Worm (Caenorhabditis elegans) whole organism, early embryonic: Measurements from ENCODE around the gene T02H6.4.

Source experiments
- ama-1 ChIP-seq: fragments of 150-350 bp; optimal IDR thresholded peaks from 2 replicates; lab custom pipeline; 2014
- hmbx-1 ChIP-seq: sonication (generic microtip); optimal IDR thresholded peaks from 2 replicates; lab custom pipeline; 2016; ENCODE audit warnings: mild to moderate bottlenecking, missing genetic modification characterization, missing compliant biosample characterization

ce11 chrII:650321-651005 lies 39.4 kb upstream of the T02H6.4 start, which contains the start of the genes K07E8.7 and frpr-14:
- TF ChIP-seq hmbx-1 (tag; lab: Kevin White, UChicago): no peak
- no peak for TF ChIP-seq ama-1 (lab: Kevin White, UChicago)
